Worm (Caenorhabditis elegans) whole organism, L1 larva: Measurements from ENCODE around the gene F49F1.9.
"Not testable (repeated sequence)": the region's sequence is repeated elsewhere in the genome, so short reads cannot be mapped to it uniquely, and the experiment has no call there.

Experiments used
- alr-1 ChIP-seq: fragments of 200-800 bp; sonication (Bioruptor generic); optimal IDR thresholded peaks from 2 replicates; lab custom pipeline; 2018; ENCODE audit warnings: borderline replicate concordance, mild to moderate bottlenecking, missing genetic modification characterization, missing compliant biosample characterization
- aly-2 ChIP-seq: fragments of 150-350 bp; optimal IDR thresholded peaks from 2 replicates; lab custom pipeline; 2014; ENCODE audit warnings: missing biosample characterization, missing genetic modification characterization
- efl-3 ChIP-seq: fragments of 200-800 bp; sonication (Bioruptor generic); optimal IDR thresholded peaks from 2 replicates; lab custom pipeline; 2018; ENCODE audit warnings: mild to moderate bottlenecking, missing genetic modification characterization, missing compliant biosample characterization
- egl-27 ChIP-seq, 2 experiments: fragments of 150-350 bp in 1 of 2; sonication (generic microtip); optimal IDR thresholded peaks; 3 replicates each; lab custom pipeline; 2017 to 2018; ENCODE audit warnings: missing biosample characterization in 2 of 2, missing genetic modification characterization in 2 of 2, missing genetic modification reagents in 2 of 2
- jun-1 ChIP-seq: fragments of 150-350 bp; optimal IDR thresholded peaks from 2 replicates; lab custom pipeline; 2014; ENCODE audit warnings: missing biosample characterization, missing genetic modification reagents, missing genetic modification characterization
- lir-3 ChIP-seq: sonication (generic microtip); optimal IDR thresholded peaks from 2 replicates; lab custom pipeline; 2016; ENCODE audit warnings: mild to moderate bottlenecking, missing genetic modification characterization, moderate library complexity, missing compliant biosample characterization; ENCODE audit not compliant: poor library complexity
- mep-1 ChIP-seq: fragments of 150-350 bp; optimal IDR thresholded peaks from 2 replicates; lab custom pipeline; 2014; ENCODE audit warnings: missing biosample characterization, missing genetic modification characterization
- nhr-76 ChIP-seq: sonication (generic microtip); optimal IDR thresholded peaks from 2 replicates; lab custom pipeline; 2017; ENCODE audit warnings: missing biosample characterization, missing genetic modification characterization
- skn-1 ChIP-seq: fragments of 150-350 bp; optimal IDR thresholded peaks from 2 replicates; lab custom pipeline; 2014; ENCODE audit warnings: missing biosample characterization, missing genetic modification characterization
- sox-4 ChIP-seq: sonication (generic microtip); optimal IDR thresholded peaks from 2 replicates; lab custom pipeline; 2016; ENCODE audit warnings: missing genetic modification characterization, missing compliant biosample characterization
- zag-1 ChIP-seq: fragments of 150-350 bp; optimal IDR thresholded peaks from 2 replicates; lab custom pipeline; 2014; ENCODE audit warnings: missing biosample characterization, missing genetic modification characterization
- ztf-11 ChIP-seq, 2 experiments: sonication (generic microtip); optimal IDR thresholded peaks; 2 replicates each; lab custom pipeline; 2016 to 2017; ENCODE audit warnings: missing genetic modification characterization in 2 of 2, missing biosample characterization in 1 of 2, missing compliant biosample characterization in 1 of 2

DNA sequence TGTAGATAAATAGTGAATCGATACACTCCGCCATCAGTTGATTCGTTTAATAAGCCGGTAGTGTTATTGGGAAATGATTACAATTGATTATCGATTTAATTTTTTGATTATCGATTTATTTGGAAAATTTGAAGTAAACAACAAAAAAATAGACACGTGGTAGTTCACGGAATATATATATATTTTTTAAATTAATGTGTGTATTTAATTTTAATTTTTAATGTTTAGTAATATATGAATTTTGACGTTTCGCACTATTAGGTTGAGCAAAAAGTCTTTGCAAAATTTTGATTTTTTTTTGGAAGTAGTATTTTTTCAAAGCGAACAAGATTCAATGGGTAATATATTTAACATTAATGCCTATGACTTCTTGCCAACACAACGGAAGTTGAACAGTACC lies 5.6 kb upstream of the F49F1.9 start, which contains the start of gene F49F1.12:
- TF ChIP-seq aly-2; nhr-76 (tag; lab: Kevin White, UChicago); mep-1 (tag; lab: Kevin White, UChicago); jun-1; ztf-11 (tag; optimal IDR thresholded peaks at IDR 0.05; lab: Kevin White, UChicago); alr-1; egl-27 (tag; optimal IDR thresholded peaks at IDR 0.05; lab: Kevin White, UChicago); sox-4; skn-1 (tag; lab: Kevin White, UChicago); efl-3 (GFP tag; lab: Kevin White, UChicago); lir-3 (tag; lab: Kevin White, UChicago); zag-1: not testable (repeated sequence)
